Worm (Caenorhabditis elegans) whole organism, young adult: ENCODE data around the gene cut-1.

Experiments used
- B0035.1 ChIP-seq: sonication (generic microtip); optimal IDR thresholded peaks from 2 replicates; lab custom pipeline; 2016; ENCODE audit warnings: missing genetic modification characterization, mild to moderate bottlenecking, missing compliant biosample characterization, missing genotype, missing genetic modification reagents
- C17E4.6 ChIP-seq: fragments of 200-800 bp; sonication (Bioruptor generic); IDR thresholded peaks from 2 replicates; pipeline ENCODE4 v1.3.6; 2022; ENCODE audit warnings: missing genetic modification reagents, missing genetic modification characterization, missing compliant biosample characterization
- D2030.7 ChIP-seq: fragments of 200-800 bp; sonication (Bioruptor generic); IDR thresholded peaks from 2 replicates; pipeline ENCODE4 v1.3.6; 2022; ENCODE audit warnings: missing genetic modification reagents, missing genetic modification characterization, missing compliant biosample characterization
- F10E7.11 ChIP-seq: sonication (generic microtip); optimal IDR thresholded peaks from 2 replicates; lab custom pipeline; 2017; ENCODE audit warnings: mild to moderate bottlenecking, missing genetic modification characterization, moderate library complexity, missing compliant biosample characterization
- F37B4.10 ChIP-seq: fragments of 200-800 bp; sonication (Bioruptor generic); IDR thresholded peaks from 2 replicates; pipeline ENCODE4 v1.3.6; 2022; ENCODE audit warnings: missing genetic modification characterization, missing compliant biosample characterization
- F39B2.1 ChIP-seq: fragments of 200-800 bp; sonication (Bioruptor generic); IDR thresholded peaks from 2 replicates; pipeline ENCODE4 v1.3.6; 2022; ENCODE audit warnings: missing genetic modification reagents, missing genetic modification characterization, missing compliant biosample characterization
- F55B11.4 ChIP-seq: sonication (generic microtip); optimal IDR thresholded peaks from 2 replicates; lab custom pipeline; 2016; ENCODE audit warnings: missing compliant biosample characterization, missing genetic modification characterization, borderline replicate concordance; ENCODE audit not compliant: insufficient read depth
- T26A5.8 ChIP-seq: sonication (generic microtip); optimal IDR thresholded peaks from 2 replicates; lab custom pipeline; 2016; ENCODE audit warnings: missing genetic modification characterization, missing compliant biosample characterization
- Y53F4B.3 ChIP-seq: fragments of 200-800 bp; sonication (Bioruptor generic); IDR thresholded peaks from 2 replicates; pipeline ENCODE4 v1.3.6; 2022; ENCODE audit warnings: missing genetic modification reagents, missing genetic modification characterization, missing compliant biosample characterization
- Y67H2A.10 ChIP-seq: fragments of 200-800 bp; sonication (Bioruptor generic); conservative IDR thresholded peaks from 2 replicates; pipeline ENCODE4 v1.3.6; 2022; ENCODE audit warnings: missing genetic modification reagents, missing genetic modification characterization, missing compliant biosample characterization
- Y79H2A.3 ChIP-seq: fragments of 200-800 bp; sonication (Bioruptor generic); conservative IDR thresholded peaks from 2 replicates; pipeline ENCODE4 v1.3.6; 2022; ENCODE audit warnings: missing genetic modification reagents, missing genetic modification characterization, missing compliant biosample characterization
- ama-1 ChIP-seq, 3 experiments: fragments of 150-350 bp in 1 of 3; sonication (generic microtip) in 2 of 3; optimal IDR thresholded peaks; 2 replicates each; lab custom pipeline; 2014 to 2018; ENCODE audit warnings: missing biosample characterization in 2 of 3, missing genetic modification characterization in 2 of 3, missing genetic modification reagents in 2 of 3
- aptf-2 ChIP-seq: fragments of 200-800 bp; sonication (Bioruptor generic); conservative IDR thresholded peaks from 2 replicates; pipeline ENCODE4 v1.3.6; 2022; ENCODE audit warnings: missing genetic modification reagents, missing genetic modification characterization, missing compliant biosample characterization
- aptf-3 ChIP-seq: fragments of 200-800 bp; sonication (Bioruptor generic); IDR thresholded peaks from 2 replicates; pipeline ENCODE4 v1.3.6; 2022; ENCODE audit warnings: missing genetic modification characterization, missing compliant biosample characterization
- bed-1 ChIP-seq: fragments of 200-800 bp; sonication (Bioruptor generic); IDR thresholded peaks from 2 replicates; pipeline ENCODE4 v1.3.6; 2022; ENCODE audit warnings: missing genetic modification reagents, missing genetic modification characterization, missing compliant biosample characterization
- ccch-3 ChIP-seq: fragments of 200-800 bp; sonication (Bioruptor generic); optimal IDR thresholded peaks from 2 replicates; lab custom pipeline; 2018; ENCODE audit warnings: mild to moderate bottlenecking, missing genetic modification characterization, missing compliant biosample characterization
- cebp-1 ChIP-seq, 2 experiments: fragments of 200-800 bp in 1 of 2; sonication (Bioruptor generic) in 1 of 2; sonication (generic microtip) in 1 of 2; IDR thresholded peaks in 1 of 2; optimal IDR thresholded peaks in 1 of 2; 2 replicates each; pipeline versions ENCODE4 v1.3.6 to Lab custom; 2017 to 2022; ENCODE audit warnings: missing compliant biosample characterization in 2 of 2, missing genetic modification characterization in 2 of 2, mild to moderate bottlenecking in 1 of 2, missing genetic modification reagents in 1 of 2, moderate library complexity in 1 of 2
- cebp-2 ChIP-seq: fragments of 200-800 bp; sonication (Bioruptor generic); IDR thresholded peaks from 2 replicates; pipeline ENCODE4 v1.3.6; 2022; ENCODE audit warnings: missing genetic modification characterization, missing compliant biosample characterization
- ceh-27 ChIP-seq: fragments of 200-800 bp; sonication (Bioruptor generic); optimal IDR thresholded peaks from 2 replicates; lab custom pipeline; 2018; ENCODE audit warnings: mild to moderate bottlenecking, missing genetic modification characterization, moderate library complexity, missing compliant biosample characterization
- chd-7 ChIP-seq: sonication (generic microtip); optimal IDR thresholded peaks from 2 replicates; lab custom pipeline; 2016; ENCODE audit warnings: mild to moderate bottlenecking, missing genetic modification characterization, moderate library complexity, missing compliant biosample characterization
- die-1 ChIP-seq: sonication (generic microtip); optimal IDR thresholded peaks from 2 replicates; lab custom pipeline; 2016; ENCODE audit warnings: missing genotype, mild to moderate bottlenecking, missing genetic modification characterization, missing compliant biosample characterization
- dpff-1 ChIP-seq: sonication (generic microtip); optimal IDR thresholded peaks from 2 replicates; lab custom pipeline; 2017; ENCODE audit warnings: mild to moderate bottlenecking, missing genetic modification characterization, missing compliant biosample characterization
- ekl-4 ChIP-seq: fragments of 200-800 bp; sonication (Bioruptor generic); IDR thresholded peaks from 2 replicates; pipeline ENCODE4 v1.3.6; 2022; ENCODE audit warnings: missing genetic modification reagents, missing genetic modification characterization, missing compliant biosample characterization
- him-1 ChIP-seq: sonication (generic microtip); optimal IDR thresholded peaks from 2 replicates; lab custom pipeline; 2016; ENCODE audit warnings: missing genotype, missing genetic modification reagents, missing genetic modification characterization, missing compliant biosample characterization
- hrde-1 ChIP-seq: sonication (generic microtip); optimal IDR thresholded peaks from 2 replicates; lab custom pipeline; 2016; ENCODE audit warnings: missing genetic modification characterization, mild to moderate bottlenecking, missing compliant biosample characterization, moderate library complexity, missing genotype, missing genetic modification reagents, borderline replicate concordance
- lag-1 ChIP-seq: fragments of 200-800 bp; sonication (Bioruptor generic); IDR thresholded peaks from 2 replicates; pipeline ENCODE4 v1.3.6; 2022; ENCODE audit warnings: missing genetic modification reagents, missing genetic modification characterization, missing compliant biosample characterization
- let-526 ChIP-seq: fragments of 200-800 bp; sonication (Bioruptor generic); IDR thresholded peaks from 2 replicates; pipeline ENCODE4 v1.3.6; 2022; ENCODE audit warnings: missing genetic modification reagents, missing genetic modification characterization, missing compliant biosample characterization
- let-607 ChIP-seq, 2 experiments: fragments of 200-800 bp in 1 of 2; sonication (Bioruptor generic) in 1 of 2; sonication (generic microtip) in 1 of 2; optimal IDR thresholded peaks; 2 replicates each; lab custom pipeline; 2016 to 2018; ENCODE audit warnings: mild to moderate bottlenecking in 2 of 2, missing compliant biosample characterization in 2 of 2, missing genetic modification characterization in 2 of 2, moderate library complexity in 2 of 2, missing genotype in 1 of 2
- lin-26 ChIP-seq: fragments of 200-800 bp; sonication (Bioruptor generic); IDR thresholded peaks from 2 replicates; pipeline ENCODE4 v1.3.6; 2022; ENCODE audit warnings: missing genetic modification reagents, missing genetic modification characterization, missing compliant biosample characterization
- lin-35 ChIP-seq, 3 experiments: fragments of 150-350 bp in 2 of 3; sonication (generic microtip) in 1 of 3; optimal IDR thresholded peaks; 2 replicates each; lab custom pipeline; 2014 to 2018; ENCODE audit warnings: missing biosample characterization in 3 of 3, missing genetic modification characterization in 3 of 3, missing genetic modification reagents in 3 of 3
- lin-40 ChIP-seq: sonication (generic microtip); optimal IDR thresholded peaks from 2 replicates; lab custom pipeline; 2016; ENCODE audit warnings: missing genetic modification characterization, mild to moderate bottlenecking, missing compliant biosample characterization, missing genotype, missing genetic modification reagents
- madf-6 ChIP-seq: fragments of 200-800 bp; sonication (Bioruptor generic); IDR thresholded peaks from 2 replicates; pipeline ENCODE4 v1.3.6; 2022; ENCODE audit warnings: missing genetic modification reagents, missing genetic modification characterization, missing compliant biosample characterization
- nfya-2 ChIP-seq: fragments of 200-800 bp; sonication (Bioruptor generic); IDR thresholded peaks from 2 replicates; pipeline ENCODE4 v1.3.6; 2022; ENCODE audit warnings: missing genetic modification reagents, missing genetic modification characterization, missing compliant biosample characterization
- nhr-120 ChIP-seq: fragments of 200-800 bp; sonication (Bioruptor generic); IDR thresholded peaks from 2 replicates; pipeline ENCODE4 v1.3.6; 2022; ENCODE audit warnings: missing genetic modification characterization, missing compliant biosample characterization
- nhr-179 ChIP-seq: sonication (generic microtip); optimal IDR thresholded peaks from 2 replicates; lab custom pipeline; 2016; ENCODE audit warnings: mild to moderate bottlenecking, missing genetic modification characterization, missing compliant biosample characterization
- pha-4 ChIP-seq: fragments of 150-350 bp; sonication (generic microtip); optimal IDR thresholded peaks from 2 replicates; lab custom pipeline; 2014; ENCODE audit warnings: missing biosample characterization, missing genetic modification reagents, missing genetic modification characterization
- rcor-1 ChIP-seq: fragments of 200-800 bp; sonication (Bioruptor generic); IDR thresholded peaks from 2 replicates; pipeline ENCODE4 v1.3.6; 2022; ENCODE audit warnings: missing genetic modification reagents, missing genetic modification characterization, missing compliant biosample characterization
- repo-1 ChIP-seq: sonication (generic microtip); optimal IDR thresholded peaks from 2 replicates; lab custom pipeline; 2017; ENCODE audit warnings: mild to moderate bottlenecking, missing genetic modification characterization, missing compliant biosample characterization
- rpc-1 ChIP-seq, 2 experiments: fragments of 150-350 bp in 1 of 2; sonication (generic microtip) in 1 of 2; optimal IDR thresholded peaks; 2 replicates each; lab custom pipeline; 2014 to 2018; ENCODE audit warnings: missing biosample characterization in 1 of 2, missing genetic modification characterization in 1 of 2, missing genetic modification reagents in 1 of 2, missing genotype in 1 of 2
- snpc-1.3 ChIP-seq: sonication (generic microtip); optimal IDR thresholded peaks from 2 replicates; lab custom pipeline; 2017; ENCODE audit warnings: missing genetic modification characterization, mild to moderate bottlenecking, missing compliant biosample characterization, antibody characterized with exemption, moderate library complexity, missing genotype, missing genetic modification reagents; ENCODE audit not compliant: insufficient read depth
- somi-1 ChIP-seq: fragments of 200-800 bp; sonication (Bioruptor generic); optimal IDR thresholded peaks from 2 replicates; lab custom pipeline; 2018; ENCODE audit warnings: mild to moderate bottlenecking, missing genetic modification characterization, missing compliant biosample characterization
- tbx-9 ChIP-seq: sonication (generic microtip); optimal IDR thresholded peaks from 2 replicates; lab custom pipeline; 2016; ENCODE audit warnings: borderline replicate concordance, missing genetic modification characterization, inconsistent platforms, missing compliant biosample characterization
- xnd-1 ChIP-seq: sonication (generic microtip); optimal IDR thresholded peaks from 2 replicates; lab custom pipeline; 2016; ENCODE audit warnings: missing genotype, missing genetic modification reagents, missing genetic modification characterization, missing compliant biosample characterization
- ztf-18 ChIP-seq: sonication (generic microtip); optimal IDR thresholded peaks from 2 replicates; lab custom pipeline; 2016; ENCODE audit warnings: missing genotype, mild to moderate bottlenecking, missing genetic modification characterization, missing compliant biosample characterization
- ztf-25 ChIP-seq: fragments of 200-800 bp; sonication (Bioruptor generic); IDR thresholded peaks from 2 replicates; pipeline ENCODE4 v1.3.6; 2022; ENCODE audit warnings: missing genetic modification reagents, missing genetic modification characterization, missing compliant biosample characterization
- ztf-3 ChIP-seq: fragments of 200-800 bp; sonication (Bioruptor generic); optimal IDR thresholded peaks from 2 replicates; lab custom pipeline; 2018; ENCODE audit warnings: mild to moderate bottlenecking, missing genetic modification characterization, missing compliant biosample characterization
- ztf-6 ChIP-seq: fragments of 200-800 bp; sonication (Bioruptor generic); IDR thresholded peaks from 2 replicates; pipeline ENCODE4 v1.3.6; 2022; ENCODE audit warnings: missing genetic modification reagents, missing genetic modification characterization, missing compliant biosample characterization

cut-1 gene

ce11 chrII:11297217-11297738 is 28.4 kb downstream of the cut-1 start, which contains the start of gene saps-1:
Gene saps-1 (plus strand): TSS chrII:11297688.
- TF ChIP-seq lin-40 = no peak
- TF ChIP-seq Y79H2A.3 = no peak
- TF ChIP-seq nhr-179 = no peak
- TF ChIP-seq ztf-3 (GFP tag; lab: Kevin White, UChicago) = no peak
- peak; percentile 45 for TF ChIP-seq snpc-1.3 (tag; lab: Kevin White, UChicago)
- TF ChIP-seq rpc-1 (optimal IDR thresholded peaks at IDR 0.05; lab: Kevin White, UChicago) = no peak
- TF ChIP-seq rpc-1 (tag; optimal IDR thresholded peaks at IDR 0.05; lab: Kevin White, UChicago) = no peak
- TF ChIP-seq ztf-6 (GFP tag; lab: Robert Waterston, UW) = no peak
- TF ChIP-seq repo-1 (tag; lab: Kevin White, UChicago) = no peak
- no peak for TF ChIP-seq somi-1 (GFP tag; lab: Kevin White, UChicago)
- TF ChIP-seq C17E4.6 (GFP tag; lab: Robert Waterston, UW) = no peak
- TF ChIP-seq let-607 (tag; optimal IDR thresholded peaks at IDR 0.05; lab: Kevin White, UChicago) = no peak
- TF ChIP-seq D2030.7 = peak; percentile 80
- no peak for TF ChIP-seq lin-26 (GFP tag; lab: Robert Waterston, UW)
- peak; percentile 53; the same call in 1 of the 2 replicates for TF ChIP-seq rcor-1
- TF ChIP-seq him-1 = no peak
- TF ChIP-seq nfya-2 (GFP tag; lab: Robert Waterston, UW) = no peak
- TF ChIP-seq tbx-9 (tag; lab: Kevin White, UChicago) = no peak
- TF ChIP-seq madf-6 (GFP tag; lab: Robert Waterston, UW) = peak; percentile 97
- TF ChIP-seq lag-1 (GFP tag; lab: Robert Waterston, UW) = no peak
- no peak for TF ChIP-seq cebp-2
- peak; percentile 8 for TF ChIP-seq ceh-27 (GFP tag; lab: Kevin White, UChicago)
- no peak for TF ChIP-seq ccch-3 (GFP tag; lab: Kevin White, UChicago)
- no peak for TF ChIP-seq die-1 (tag; lab: Kevin White, UChicago)
- TF ChIP-seq ekl-4 (GFP tag; lab: Robert Waterston, UW) = no peak; the same call in 1 of the 2 replicates
- TF ChIP-seq nhr-120 = no peak
- no peak for TF ChIP-seq F39B2.1 (GFP tag; lab: Robert Waterston, UW)
- TF ChIP-seq cebp-1 (GFP tag; IDR thresholded peaks at IDR 0.05; lab: Robert Waterston, UW) = peak; percentile 55; the same call in 1 of the 2 replicates
- TF ChIP-seq cebp-1 (tag; optimal IDR thresholded peaks at IDR 0.05; lab: Kevin White, UChicago) = peak; percentile 87
- peak in 1 of 3 experiments; percentile 21 for TF ChIP-seq lin-35 (GFP tag; optimal IDR thresholded peaks at IDR 0.05; lab: Kevin White, UChicago)
- TF ChIP-seq pha-4 = no peak
- no peak for TF ChIP-seq dpff-1 (tag; lab: Kevin White, UChicago)
- TF ChIP-seq F37B4.10 (GFP tag; lab: Robert Waterston, UW) = no peak
- TF ChIP-seq Y67H2A.10 (GFP tag; lab: Robert Waterston, UW) = no peak
- TF ChIP-seq F10E7.11 = no peak
- no peak for TF ChIP-seq F55B11.4 (tag; lab: Kevin White, UChicago)
- no peak for TF ChIP-seq aptf-2 (GFP tag; lab: Robert Waterston, UW)
- TF ChIP-seq T26A5.8 (tag; lab: Kevin White, UChicago) = no peak
- no peak for TF ChIP-seq Y53F4B.3 (GFP tag; lab: Robert Waterston, UW)
- peak; percentile 92 for TF ChIP-seq xnd-1
- no peak for TF ChIP-seq aptf-3 (GFP tag; lab: Robert Waterston, UW)
- no peak for TF ChIP-seq let-526
- no peak for TF ChIP-seq B0035.1
- TF ChIP-seq bed-1 = no peak
- TF ChIP-seq chd-7 = no peak
- no peak for TF ChIP-seq ama-1 (optimal IDR thresholded peaks at IDR 0.05; lab: Kevin White, UChicago)
- no peak for TF ChIP-seq ama-1 (GFP tag; optimal IDR thresholded peaks at IDR 0.05; lab: Kevin White, UChicago)
- TF ChIP-seq ztf-25 (GFP tag; lab: Robert Waterston, UW) = no peak
- peak; percentile 1 for TF ChIP-seq hrde-1 (tag; lab: Kevin White, UChicago)
- TF ChIP-seq ztf-18 (tag; lab: Kevin White, UChicago) = peak; percentile 27
